Fruit fly (Drosophila melanogaster) whole organism, embryonic: ENCODE data around the gene Aasdh.

Experiments
- Ada2b ChIP-seq: fragments of 200-800 bp; sonication (Bioruptor generic); IDR thresholded peaks from 2 replicates; pipeline ENCODE4 v1.3.6; 2022; ENCODE audit warnings: missing biosample characterization, missing genetic modification characterization
- Blimp-1 ChIP-seq: fragments of 200-800 bp; sonication (Bioruptor generic); optimal IDR thresholded peaks from 3 replicates; lab custom pipeline; 2018; ENCODE audit warnings: missing biosample characterization, missing genetic modification characterization, mild to moderate bottlenecking, moderate library complexity, missing genetic modification reagents
- CG1024 ChIP-seq: fragments of 200-800 bp; sonication (Bioruptor generic); IDR thresholded peaks from 2 replicates; pipeline ENCODE4 v1.3.6; 2022; ENCODE audit warnings: missing biosample characterization, missing genetic modification characterization
- CG10654 ChIP-seq: fragments of 200-800 bp; sonication (Bioruptor generic); optimal IDR thresholded peaks from 2 replicates; lab custom pipeline; 2016; ENCODE audit warnings: missing biosample characterization, missing genetic modification characterization
- CG11093 ChIP-seq: fragments of 200-800 bp; sonication (Bioruptor generic); IDR thresholded peaks from 3 replicates; pipeline ENCODE4 v1.3.6; 2022; ENCODE audit warnings: missing biosample characterization, missing genetic modification characterization
- CG11247 ChIP-seq: fragments of 200-800 bp; sonication (Bioruptor generic); IDR thresholded peaks from 2 replicates; pipeline ENCODE4 v1.3.6; 2022; ENCODE audit warnings: missing biosample characterization, missing genetic modification characterization
- CG12236 ChIP-seq: fragments of 200-800 bp; sonication (Bioruptor generic); optimal IDR thresholded peaks from 2 replicates; lab custom pipeline; 2016; ENCODE audit warnings: missing biosample characterization, missing genetic modification characterization
- CG15514 ChIP-seq: fragments of 200-800 bp; sonication (Bioruptor generic); optimal IDR thresholded peaks from 3 replicates; lab custom pipeline; 2017; ENCODE audit warnings: missing biosample characterization, missing genetic modification characterization, mild to moderate bottlenecking, moderate library complexity, missing genetic modification reagents
- CG15696 ChIP-seq: fragments of 200-800 bp; sonication (Bioruptor generic); optimal IDR thresholded peaks from 2 replicates; lab custom pipeline; 2019; ENCODE audit warnings: missing biosample characterization, mild to moderate bottlenecking, missing genetic modification characterization, moderate library complexity
- CG16813 ChIP-seq: fragments of 200-800 bp; sonication (Bioruptor generic); IDR thresholded peaks from 3 replicates; pipeline ENCODE4 v1.3.6; 2022; ENCODE audit warnings: missing biosample characterization, missing genetic modification characterization; ENCODE audit not compliant: partially characterized antibody
- CG17186 ChIP-seq: fragments of 200-800 bp; sonication (Bioruptor generic); optimal IDR thresholded peaks from 3 replicates; lab custom pipeline; 2017; ENCODE audit warnings: missing biosample characterization, missing genetic modification reagents, missing genetic modification characterization
- CG18011 ChIP-seq: fragments of 200-800 bp; sonication (Bioruptor generic); optimal IDR thresholded peaks from 2 replicates; lab custom pipeline; 2017; ENCODE audit warnings: missing biosample characterization, missing genetic modification characterization, mild to moderate bottlenecking, moderate library complexity, missing genotype
- CG2116 ChIP-seq: fragments of 200-800 bp; sonication (Bioruptor generic); optimal IDR thresholded peaks from 3 replicates; lab custom pipeline; 2018; ENCODE audit warnings: missing biosample characterization, mild to moderate bottlenecking, missing genetic modification characterization
- CG33557 ChIP-seq: fragments of 200-800 bp; sonication (Bioruptor generic); optimal IDR thresholded peaks from 2 replicates; lab custom pipeline; 2019; ENCODE audit warnings: missing biosample characterization, mild to moderate bottlenecking, missing genetic modification characterization, moderate library complexity
- CG34422 ChIP-seq: fragments of 200-800 bp; sonication (Bioruptor generic); IDR thresholded peaks from 3 replicates; pipeline ENCODE4 v1.3.6; 2022; ENCODE audit warnings: missing biosample characterization, missing genetic modification characterization
- CG4282 ChIP-seq: fragments of 200-800 bp; sonication (Bioruptor generic); optimal IDR thresholded peaks from 2 replicates; lab custom pipeline; 2016; ENCODE audit warnings: missing biosample characterization, missing genetic modification characterization
- CG4730 ChIP-seq: fragments of 200-800 bp; sonication (Bioruptor generic); IDR thresholded peaks from 2 replicates; pipeline ENCODE4 v1.3.6; 2022; ENCODE audit warnings: missing biosample characterization, missing genetic modification characterization
- CG6272 ChIP-seq: fragments of 200-800 bp; sonication (Bioruptor generic); IDR thresholded peaks from 2 replicates; pipeline ENCODE4 v1.3.6; 2022; ENCODE audit warnings: missing biosample characterization, missing genetic modification characterization
- CG9727 ChIP-seq: fragments of 200-800 bp; sonication (Bioruptor generic); optimal IDR thresholded peaks from 3 replicates; lab custom pipeline; 2017; ENCODE audit warnings: missing biosample characterization, mild to moderate bottlenecking, missing genetic modification characterization
- CTCF ChIP-seq: fragments of 200-800 bp; sonication (Bioruptor generic); optimal IDR thresholded peaks from 2 replicates; lab custom pipeline; 2017; ENCODE audit warnings: missing biosample characterization, mild to moderate bottlenecking, missing genetic modification characterization, moderate library complexity
- Dek ChIP-seq: fragments of 200-800 bp; sonication (Bioruptor generic); optimal IDR thresholded peaks from 3 replicates; lab custom pipeline; 2019; ENCODE audit warnings: missing biosample characterization, mild to moderate bottlenecking, missing genetic modification characterization, moderate library complexity
- Doc3 ChIP-seq: fragments of 200-800 bp; sonication (Bioruptor generic); IDR thresholded peaks from 3 replicates; pipeline ENCODE4 v1.3.6; 2022; ENCODE audit warnings: missing biosample characterization, missing genetic modification characterization; ENCODE audit not compliant: partially characterized antibody
- HLH4C ChIP-seq: fragments of 200-800 bp; sonication (Bioruptor generic); IDR thresholded peaks from 3 replicates; pipeline ENCODE4 v1.3.6; 2022; ENCODE audit warnings: missing biosample characterization, missing genetic modification characterization; ENCODE audit not compliant: partially characterized antibody
- Med ChIP-seq: fragments of 200-800 bp; sonication (Bioruptor generic); peaks from one replicate; lab custom pipeline; 2016; ENCODE audit warnings: missing biosample characterization, missing genetic modification characterization, mild to moderate bottlenecking, inconsistent platforms, moderate library complexity
- Meics ChIP-seq: fragments of 200-800 bp; sonication (Bioruptor generic); optimal IDR thresholded peaks from 2 replicates; lab custom pipeline; 2017; ENCODE audit warnings: missing biosample characterization, mild to moderate bottlenecking, missing genetic modification characterization
- Mes4 ChIP-seq: fragments of 200-800 bp; sonication (Bioruptor generic); optimal IDR thresholded peaks from 2 replicates; lab custom pipeline; 2016; ENCODE audit warnings: missing biosample characterization, missing genetic modification characterization
- Pdp1 ChIP-seq, 2 experiments: fragments of 200-800 bp; sonication (Bioruptor generic); optimal IDR thresholded peaks; 3 replicates each; lab custom pipeline; 2016; ENCODE audit warnings: missing biosample characterization in 2 of 2, missing genetic modification characterization in 2 of 2, mild to moderate bottlenecking in 1 of 2, moderate library complexity in 1 of 2
- Stat92E ChIP-seq, 3 experiments: fragments of >200 bp in 2 of 3; fragments of 200-800 bp in 1 of 3; sonication (Bioruptor generic) in 1 of 3; optimal IDR thresholded peaks; 2 replicates each; lab custom pipeline; 2017 to 2019; ENCODE audit warnings: missing biosample characterization in 3 of 3, missing genetic modification characterization in 3 of 3, mild to moderate bottlenecking in 1 of 3, moderate library complexity in 1 of 3
- Tbp ChIP-seq: fragments of >200 bp; optimal IDR thresholded peaks from 2 replicates; lab custom pipeline; 2018; ENCODE audit warnings: missing biosample characterization, missing genetic modification characterization
- ara ChIP-seq: fragments of 200-800 bp; sonication (Bioruptor generic); IDR thresholded peaks from 2 replicates; pipeline ENCODE4 v1.3.6; 2022; ENCODE audit warnings: missing biosample characterization, missing genetic modification characterization
- ase ChIP-seq: fragments of 200-800 bp; sonication (Bioruptor generic); IDR thresholded peaks from 3 replicates; pipeline ENCODE4 v1.3.6; 2022; ENCODE audit warnings: missing biosample characterization, missing genetic modification characterization
- ato ChIP-seq: fragments of 200-800 bp; sonication (Bioruptor generic); IDR thresholded peaks from 2 replicates; pipeline ENCODE4 v1.3.6; 2022; ENCODE audit warnings: missing biosample characterization, missing genetic modification characterization; ENCODE audit not compliant: partially characterized antibody
- bcd ChIP-seq: fragments of 200-800 bp; sonication (Bioruptor generic); optimal IDR thresholded peaks from 2 replicates; lab custom pipeline; 2017; ENCODE audit warnings: missing biosample characterization, mild to moderate bottlenecking, missing genetic modification characterization
- bigmax ChIP-seq: fragments of 200-800 bp; sonication (Bioruptor generic); optimal IDR thresholded peaks from 2 replicates; lab custom pipeline; 2018; ENCODE audit warnings: missing biosample characterization, mild to moderate bottlenecking, missing genetic modification characterization
- chn ChIP-seq: fragments of 200-800 bp; sonication (Bioruptor generic); optimal IDR thresholded peaks from 2 replicates; lab custom pipeline; 2016; ENCODE audit warnings: missing biosample characterization, missing genetic modification characterization
- fd64A ChIP-seq: fragments of 200-800 bp; sonication (Bioruptor generic); optimal IDR thresholded peaks from 3 replicates; lab custom pipeline; 2018; ENCODE audit warnings: missing biosample characterization, mild to moderate bottlenecking, missing genetic modification characterization
- hkb ChIP-seq, 2 experiments: fragments of 200-800 bp in 1 of 2; fragments of >200 bp in 1 of 2; sonication (Bioruptor generic) in 1 of 2; IDR thresholded peaks in 1 of 2; optimal IDR thresholded peaks in 1 of 2; 2 replicates each; pipeline versions ENCODE4 v1.3.6 to Lab custom; 2017 to 2022; ENCODE audit warnings: missing biosample characterization in 1 of 2, missing genetic modification characterization in 1 of 2
- jumu ChIP-seq: fragments of 200-800 bp; sonication (Bioruptor generic); optimal IDR thresholded peaks from 3 replicates; lab custom pipeline; 2016; ENCODE audit warnings: missing biosample characterization, missing genetic modification characterization
- knrl ChIP-seq: fragments of 200-800 bp; sonication (Bioruptor generic); IDR thresholded peaks from 3 replicates; pipeline ENCODE4 v1.3.6; 2022; ENCODE audit warnings: missing biosample characterization, missing genetic modification characterization; ENCODE audit not compliant: partially characterized antibody
- lab ChIP-seq: fragments of 200-800 bp; sonication (Bioruptor generic); optimal IDR thresholded peaks from 3 replicates; lab custom pipeline; 2017; ENCODE audit warnings: missing biosample characterization, missing genetic modification characterization, mild to moderate bottlenecking, moderate library complexity, missing genetic modification reagents
- lilli ChIP-seq: fragments of 200-800 bp; sonication (Bioruptor generic); optimal IDR thresholded peaks from 3 replicates; lab custom pipeline; 2016; ENCODE audit warnings: missing biosample characterization, missing genetic modification characterization
- odd ChIP-seq: fragments of 200-800 bp; sonication (Bioruptor generic); optimal IDR thresholded peaks from 2 replicates; lab custom pipeline; 2017; ENCODE audit warnings: missing biosample characterization, mild to moderate bottlenecking, missing genetic modification characterization
- row ChIP-seq: fragments of 200-800 bp; sonication (Bioruptor generic); IDR thresholded peaks from 3 replicates; pipeline ENCODE4 v1.3.6; 2022; ENCODE audit warnings: missing biosample characterization, missing genetic modification characterization
- salm ChIP-seq: fragments of 200-800 bp; sonication (Bioruptor generic); optimal IDR thresholded peaks from 2 replicates; lab custom pipeline; 2018; ENCODE audit warnings: missing biosample characterization, mild to moderate bottlenecking, missing genetic modification characterization
- sens ChIP-seq: fragments of 200-800 bp; sonication (Bioruptor generic); peaks from one replicate; lab custom pipeline; 2016; ENCODE audit warnings: missing biosample characterization, missing genetic modification characterization
- sr ChIP-seq: fragments of 200-800 bp; sonication (Bioruptor generic); IDR thresholded peaks from 3 replicates; pipeline ENCODE4 v1.3.6; 2022; ENCODE audit warnings: missing biosample characterization, missing genetic modification characterization
- sug ChIP-seq: fragments of 200-800 bp; optimal IDR thresholded peaks from 2 replicates; lab custom pipeline; 2019; ENCODE audit warnings: missing biosample characterization, mild to moderate bottlenecking, missing genetic modification characterization, moderate library complexity
- twi ChIP-seq: fragments of 200-800 bp; optimal IDR thresholded peaks from 2 replicates; lab custom pipeline; 2019; ENCODE audit warnings: missing biosample characterization, mild to moderate bottlenecking, missing genetic modification characterization, moderate library complexity
- vfl ChIP-seq: fragments of 200-800 bp; sonication (Bioruptor generic); optimal IDR thresholded peaks from 2 replicates; lab custom pipeline; 2016; ENCODE audit warnings: missing biosample characterization, missing genetic modification characterization
- zen2 ChIP-seq: fragments of 200-800 bp; sonication (Bioruptor generic); IDR thresholded peaks from 3 replicates; pipeline ENCODE4 v1.3.6; 2022; ENCODE audit warnings: missing biosample characterization, missing genetic modification characterization; ENCODE audit not compliant: partially characterized antibody
- zfh1 ChIP-seq: fragments of 200-800 bp; sonication (Bioruptor generic); IDR thresholded peaks from 3 replicates; pipeline ENCODE4 v1.3.6; 2022; ENCODE audit warnings: missing biosample characterization, missing genetic modification characterization

Gene Aasdh

dm6 chr2L:8485562-8485961, 36.2 kb upstream of the Aasdh start (continued):
- peak; percentile 22; the same call in 1 of the 3 replicates for TF ChIP-seq Doc3
- no peak for TF ChIP-seq lab
- peak; percentile 87 for TF ChIP-seq sens (GFP tag; lab: Kevin White, UChicago)
- TF ChIP-seq ara (GFP tag; lab: Robert Waterston, UW) = no peak
- no peak for TF ChIP-seq twi (tag; lab: Kevin White, UChicago)
- no peak for TF ChIP-seq bcd
- no peak for TF ChIP-seq odd (GFP tag; lab: Kevin White, UChicago)
- TF ChIP-seq ato (GFP tag; lab: Robert Waterston, UW) = peak; percentile 38; the same call in 1 of the 2 replicates
- no peak for TF ChIP-seq chn (GFP tag; lab: Kevin White, UChicago)
- TF ChIP-seq CG33557 (GFP tag; lab: Kevin White, UChicago) = no peak
- no peak for TF ChIP-seq CG18011
- TF ChIP-seq Mes4 (GFP tag; lab: Kevin White, UChicago) = no peak
- TF ChIP-seq CG34422 (GFP tag; lab: Robert Waterston, UW) = no peak
- TF ChIP-seq CG17186 (GFP tag; lab: Kevin White, UChicago) = no peak
- no peak for TF ChIP-seq row (GFP tag; lab: Robert Waterston, UW)
- no peak for TF ChIP-seq ase (GFP tag; lab: Robert Waterston, UW)
- TF ChIP-seq Tbp (GFP tag; lab: Kevin White, UChicago) = no peak
- peak; percentile 29; the same call in 1 of the 3 replicates for TF ChIP-seq zfh1 (GFP tag; lab: Robert Waterston, UW)
- no peak for TF ChIP-seq CG4730 (GFP tag; lab: Robert Waterston, UW)
- no peak for TF ChIP-seq Pdp1 (GFP tag; optimal IDR thresholded peaks at IDR 0.05; lab: Kevin White, UChicago)
- TF ChIP-seq Ada2b (GFP tag; lab: Robert Waterston, UW) = no peak
- TF ChIP-seq CTCF (GFP tag; lab: Kevin White, UChicago) = peak; percentile 96
- no peak for TF ChIP-seq salm (tag; lab: Kevin White, UChicago)
- peak; percentile 66 for TF ChIP-seq CG16813 (GFP tag; lab: Robert Waterston, UW)
- no peak for TF ChIP-seq jumu (GFP tag; lab: Kevin White, UChicago)
- no peak for TF ChIP-seq CG9727
- peak; percentile 62 for TF ChIP-seq HLH4C
- TF ChIP-seq CG12236 = no peak
- TF ChIP-seq CG15514 (GFP tag; lab: Kevin White, UChicago) = no peak
- TF ChIP-seq CG1024 (GFP tag; lab: Robert Waterston, UW) = no peak
- no peak for TF ChIP-seq CG11093 (GFP tag; lab: Robert Waterston, UW)
- TF ChIP-seq vfl (GFP tag; lab: Kevin White, UChicago) = no peak
- TF ChIP-seq CG2116 = no peak
- TF ChIP-seq CG6272 (GFP tag; lab: Robert Waterston, UW) = no peak
- no peak for TF ChIP-seq bigmax
- no peak for TF ChIP-seq Dek (tag; lab: Kevin White, UChicago)
- peak; percentile 34; the same call in 1 of the 3 replicates for TF ChIP-seq knrl (GFP tag; lab: Robert Waterston, UW)
- no peak for TF ChIP-seq lilli (GFP tag; lab: Kevin White, UChicago)
- no peak for TF ChIP-seq CG10654 (GFP tag; lab: Kevin White, UChicago)
- no peak for TF ChIP-seq Meics (GFP tag; lab: Kevin White, UChicago)
- TF ChIP-seq sr (GFP tag; lab: Robert Waterston, UW) = no peak
- peak; percentile 76 for TF ChIP-seq Med
- no peak for TF ChIP-seq Stat92E (GFP tag; optimal IDR thresholded peaks at IDR 0.05; lab: Kevin White, UChicago)
- TF ChIP-seq fd64A = no peak
- TF ChIP-seq CG15696 (tag; lab: Kevin White, UChicago) = no peak
- TF ChIP-seq hkb (optimal IDR thresholded peaks at IDR 0.05; lab: Kevin White, UChicago) = no peak
- TF ChIP-seq hkb (GFP tag; IDR thresholded peaks at IDR 0.05; lab: Robert Waterston, UW) = no peak
- no peak for TF ChIP-seq CG11247 (GFP tag; lab: Robert Waterston, UW)
- peak; percentile 1 for TF ChIP-seq sug (tag; lab: Kevin White, UChicago)
- TF ChIP-seq zen2 (GFP tag; lab: Robert Waterston, UW) = peak; percentile 68
- no peak for TF ChIP-seq CG4282 (GFP tag; lab: Kevin White, UChicago)
- no peak for TF ChIP-seq Blimp-1 (GFP tag; lab: Kevin White, UChicago)
